Fruit fly (Drosophila melanogaster) whole organism, prepupa: Measurements from ENCODE around the gene Mnn1.

Experiments
- Blimp-1 ChIP-seq: fragments of 200-800 bp; sonication (Bioruptor generic); optimal IDR thresholded peaks from 3 replicates; lab custom pipeline; 2017; ENCODE audit warnings: missing biosample characterization, missing genetic modification characterization, mild to moderate bottlenecking, moderate library complexity, missing genetic modification reagents
- CG10631 ChIP-seq: fragments of 200-800 bp; sonication (Bioruptor generic); optimal IDR thresholded peaks from 2 replicates; lab custom pipeline; 2016; ENCODE audit warnings: missing biosample characterization, missing genetic modification characterization
- CG11294 ChIP-seq: fragments of 200-800 bp; sonication (Bioruptor generic); IDR thresholded peaks from 2 replicates; pipeline ENCODE4 v1.3.6; 2022; ENCODE audit warnings: missing biosample characterization, missing genetic modification characterization
- CG11902 ChIP-seq: fragments of 200-800 bp; sonication (Bioruptor generic); optimal IDR thresholded peaks from 3 replicates; lab custom pipeline; 2016; ENCODE audit warnings: missing biosample characterization, missing genetic modification characterization
- CG15336 ChIP-seq: fragments of 200-800 bp; sonication (Bioruptor generic); IDR thresholded peaks from 2 replicates; pipeline ENCODE4 v1.3.6; 2022; ENCODE audit warnings: missing biosample characterization, missing genetic modification characterization
- CG16779 ChIP-seq: fragments of 200-800 bp; sonication (Bioruptor generic); optimal IDR thresholded peaks from 3 replicates; lab custom pipeline; 2017; ENCODE audit warnings: missing biosample characterization, mild to moderate bottlenecking, missing genetic modification characterization
- CG3032 ChIP-seq: fragments of 200-800 bp; optimal IDR thresholded peaks from 2 replicates; lab custom pipeline; 2019; ENCODE audit warnings: missing biosample characterization, mild to moderate bottlenecking, missing genetic modification characterization, moderate library complexity
- CG31627 ChIP-seq: fragments of 200-800 bp; sonication (Bioruptor generic); optimal IDR thresholded peaks from 3 replicates; lab custom pipeline; 2016; ENCODE audit warnings: missing biosample characterization, missing genetic modification characterization
- CG32006 ChIP-seq: fragments of 200-800 bp; sonication (Bioruptor generic); optimal IDR thresholded peaks from 3 replicates; lab custom pipeline; 2017; ENCODE audit warnings: missing biosample characterization, mild to moderate bottlenecking, missing genetic modification characterization
- CG4318 ChIP-seq: fragments of 200-800 bp; sonication (Bioruptor generic); optimal IDR thresholded peaks from 3 replicates; lab custom pipeline; 2017; ENCODE audit warnings: missing biosample characterization, mild to moderate bottlenecking, missing genetic modification characterization
- CG6163 ChIP-seq: fragments of 200-800 bp; sonication (Bioruptor generic); IDR thresholded peaks from 3 replicates; pipeline ENCODE4 v1.3.6; 2022; ENCODE audit warnings: missing biosample characterization, missing genetic modification characterization
- CG6276 ChIP-seq: fragments of 200-800 bp; sonication (Bioruptor generic); optimal IDR thresholded peaks from 2 replicates; lab custom pipeline; 2017; ENCODE audit warnings: missing biosample characterization, mild to moderate bottlenecking, missing genetic modification characterization
- CG6808 ChIP-seq: fragments of 200-800 bp; sonication (Bioruptor generic); optimal IDR thresholded peaks from 3 replicates; lab custom pipeline; 2017; ENCODE audit warnings: missing biosample characterization, missing genetic modification characterization, mild to moderate bottlenecking, moderate library complexity, missing genetic modification reagents
- CG6854 ChIP-seq: fragments of 200-800 bp; sonication (Bioruptor generic); optimal IDR thresholded peaks from 2 replicates; lab custom pipeline; 2017; ENCODE audit warnings: missing biosample characterization, mild to moderate bottlenecking, missing genetic modification characterization
- CG7368 ChIP-seq: fragments of 200-800 bp; sonication (Bioruptor generic); optimal IDR thresholded peaks from 3 replicates; lab custom pipeline; 2016; ENCODE audit warnings: missing biosample characterization, missing genetic modification characterization
- CG8119 ChIP-seq: fragments of 200-800 bp; sonication (Bioruptor generic); IDR thresholded peaks from 3 replicates; pipeline ENCODE4 v1.3.6; 2022; ENCODE audit warnings: missing biosample characterization, missing genetic modification characterization
- CG8632 ChIP-seq: fragments of 200-800 bp; sonication (Bioruptor generic); optimal IDR thresholded peaks from 3 replicates; lab custom pipeline; 2016; ENCODE audit warnings: missing biosample characterization, missing genetic modification characterization
- CG9139 ChIP-seq: fragments of 200-800 bp; sonication (Bioruptor generic); optimal IDR thresholded peaks from 3 replicates; lab custom pipeline; 2017; ENCODE audit warnings: missing biosample characterization, mild to moderate bottlenecking, missing genetic modification characterization
- Eip75B ChIP-seq: fragments of 200-800 bp; sonication (Bioruptor generic); optimal IDR thresholded peaks from 3 replicates; lab custom pipeline; 2016; ENCODE audit warnings: missing biosample characterization, missing genetic modification characterization
- Eip78C ChIP-seq: fragments of 200-800 bp; sonication (Bioruptor generic); peaks from one replicate; lab custom pipeline; 2016; ENCODE audit warnings: missing biosample characterization, missing genetic modification characterization
- Eip93F ChIP-seq: fragments of 200-800 bp; sonication (Bioruptor generic); optimal IDR thresholded peaks from 2 replicates; lab custom pipeline; 2016; ENCODE audit warnings: missing biosample characterization, mild to moderate bottlenecking, missing genetic modification characterization
- Gug ChIP-seq: fragments of 200-800 bp; sonication (Bioruptor generic); IDR thresholded peaks from 2 replicates; pipeline ENCODE4 v1.3.6; 2022; ENCODE audit warnings: missing biosample characterization, missing genetic modification characterization
- Hr38 ChIP-seq: sonication (Bioruptor generic); optimal IDR thresholded peaks from 2 replicates; lab custom pipeline; 2016; ENCODE audit warnings: missing biosample characterization, missing genetic modification characterization
- Hr39 ChIP-seq: fragments of 200-800 bp; sonication (Bioruptor generic); optimal IDR thresholded peaks from 2 replicates; lab custom pipeline; 2016; ENCODE audit warnings: missing biosample characterization, missing genetic modification characterization
- Hr4 ChIP-seq: fragments of 200-800 bp; sonication (Bioruptor generic); optimal IDR thresholded peaks from 3 replicates; lab custom pipeline; 2016; ENCODE audit warnings: missing biosample characterization, missing genetic modification characterization
- Lpt ChIP-seq: fragments of 200-800 bp; sonication (Bioruptor generic); optimal IDR thresholded peaks from 3 replicates; lab custom pipeline; 2016; ENCODE audit warnings: missing biosample characterization, missing genetic modification characterization
- Met ChIP-seq: fragments of 200-800 bp; sonication (Bioruptor generic); optimal IDR thresholded peaks from 3 replicates; lab custom pipeline; 2016; ENCODE audit warnings: missing biosample characterization, missing genetic modification characterization
- OdsH ChIP-seq: fragments of 200-800 bp; sonication (Bioruptor generic); optimal IDR thresholded peaks from 3 replicates; lab custom pipeline; 2016; ENCODE audit warnings: missing biosample characterization, missing genetic modification characterization
- Smox ChIP-seq: fragments of 200-800 bp; sonication (Bioruptor generic); optimal IDR thresholded peaks from 3 replicates; lab custom pipeline; 2016; ENCODE audit warnings: missing biosample characterization, missing genetic modification characterization
- Sox102F ChIP-seq: fragments of 200-800 bp; sonication (Bioruptor generic); optimal IDR thresholded peaks from 2 replicates; lab custom pipeline; 2016; ENCODE audit warnings: missing biosample characterization, mild to moderate bottlenecking, missing genetic modification characterization
- Sox14 ChIP-seq: fragments of 200-800 bp; sonication (Bioruptor generic); optimal IDR thresholded peaks from 3 replicates; lab custom pipeline; 2016; ENCODE audit warnings: missing biosample characterization, missing genetic modification characterization
- Sox15 ChIP-seq: fragments of 200-800 bp; sonication (Bioruptor generic); optimal IDR thresholded peaks from 3 replicates; lab custom pipeline; 2016; ENCODE audit warnings: missing biosample characterization, missing genetic modification characterization
- achi ChIP-seq: fragments of 200-800 bp; sonication (Bioruptor generic); optimal IDR thresholded peaks from 3 replicates; lab custom pipeline; 2016; ENCODE audit warnings: missing biosample characterization, missing genetic modification characterization
- acj6 ChIP-seq: fragments of 200-800 bp; sonication (Bioruptor generic); optimal IDR thresholded peaks from 3 replicates; lab custom pipeline; 2016; ENCODE audit warnings: missing biosample characterization, missing genetic modification characterization
- dac ChIP-seq: fragments of 200-800 bp; sonication (Bioruptor generic); optimal IDR thresholded peaks from 2 replicates; lab custom pipeline; 2017; ENCODE audit warnings: missing biosample characterization, mild to moderate bottlenecking, missing genetic modification characterization
- dsx ChIP-seq: fragments of 200-800 bp; optimal IDR thresholded peaks from 3 replicates; lab custom pipeline; 2019; ENCODE audit warnings: missing biosample characterization, mild to moderate bottlenecking, missing genetic modification characterization, moderate library complexity; ENCODE audit not compliant: poor library complexity, severe bottlenecking
- eg ChIP-seq: fragments of 200-800 bp; sonication (Bioruptor generic); IDR thresholded peaks from 3 replicates; pipeline ENCODE4 v1.3.6; 2022; ENCODE audit warnings: missing biosample characterization, missing genetic modification characterization
- esn ChIP-seq: fragments of 200-800 bp; sonication (Bioruptor generic); optimal IDR thresholded peaks from 2 replicates; lab custom pipeline; 2016; ENCODE audit warnings: missing biosample characterization, mild to moderate bottlenecking, missing genetic modification characterization, moderate library complexity
- fd59A ChIP-seq: fragments of 200-800 bp; sonication (Bioruptor generic); optimal IDR thresholded peaks from 2 replicates; lab custom pipeline; 2017; ENCODE audit warnings: missing biosample characterization, mild to moderate bottlenecking, missing genetic modification characterization, missing genetic modification reagents
- fd85E ChIP-seq: fragments of 200-800 bp; sonication (Bioruptor generic); optimal IDR thresholded peaks from 3 replicates; lab custom pipeline; 2016; ENCODE audit warnings: missing biosample characterization, missing genetic modification characterization
- fkh ChIP-seq: fragments of 200-800 bp; sonication (Bioruptor generic); optimal IDR thresholded peaks from 3 replicates; lab custom pipeline; 2017; ENCODE audit warnings: missing biosample characterization, mild to moderate bottlenecking, missing genetic modification characterization, moderate library complexity
- lz ChIP-seq: fragments of 200-800 bp; sonication (Bioruptor generic); optimal IDR thresholded peaks from 3 replicates; lab custom pipeline; 2016; ENCODE audit warnings: missing biosample characterization, missing genetic modification characterization
- net ChIP-seq: fragments of 200-800 bp; sonication (Bioruptor generic); optimal IDR thresholded peaks from 3 replicates; lab custom pipeline; 2016; ENCODE audit warnings: missing biosample characterization, missing genetic modification characterization
- pdm3 ChIP-seq: fragments of 200-800 bp; sonication (Bioruptor generic); optimal IDR thresholded peaks from 3 replicates; lab custom pipeline; 2016; ENCODE audit warnings: missing biosample characterization, missing genetic modification characterization
- salr ChIP-seq, 2 experiments: fragments of 200-800 bp; sonication (Bioruptor generic); optimal IDR thresholded peaks; 3 replicates each; lab custom pipeline; 2016 to 2018; ENCODE audit warnings: missing biosample characterization in 2 of 2, missing genetic modification characterization in 2 of 2, mild to moderate bottlenecking in 1 of 2
- spab ChIP-seq: fragments of 200-800 bp; sonication (Bioruptor generic); optimal IDR thresholded peaks from 2 replicates; lab custom pipeline; 2017; ENCODE audit warnings: missing biosample characterization, mild to moderate bottlenecking, missing genetic modification characterization, missing genetic modification reagents
- ss ChIP-seq, 2 experiments: fragments of 200-800 bp; sonication (Bioruptor generic); optimal IDR thresholded peaks; 2 replicates in 1 of 2; 3 replicates in 1 of 2; lab custom pipeline; 2017 to 2018; ENCODE audit warnings: mild to moderate bottlenecking in 2 of 2, missing biosample characterization in 2 of 2, missing genetic modification characterization in 2 of 2, moderate library complexity in 1 of 2
- svp ChIP-seq: fragments of 200-800 bp; sonication (Bioruptor generic); peaks from one replicate; lab custom pipeline; 2016; ENCODE audit warnings: missing biosample characterization, missing genetic modification characterization
- vri ChIP-seq: fragments of 200-800 bp; sonication (Bioruptor generic); optimal IDR thresholded peaks from 3 replicates; lab custom pipeline; 2016; ENCODE audit warnings: missing biosample characterization, mild to moderate bottlenecking, missing genetic modification characterization

Mnn1 gene

dm6 chr2L:7039342-7039684 lies 16.8 kb upstream of the Mnn1 start (continued):
- peak; percentile 81 for TF ChIP-seq OdsH (GFP tag; lab: Kevin White, UChicago)
- TF ChIP-seq Hr39: peak; percentile 83
- TF ChIP-seq fkh: no peak
- TF ChIP-seq CG16779 (tag; lab: Kevin White, UChicago): no peak
- peak; percentile 14 for TF ChIP-seq fd59A (GFP tag; lab: Kevin White, UChicago)
- TF ChIP-seq net (GFP tag; lab: Kevin White, UChicago): peak; percentile 79
- peak; percentile 57 for TF ChIP-seq Sox102F (GFP tag; lab: Kevin White, UChicago)
- TF ChIP-seq Sox15: peak; percentile 48

- TF ChIP-seq Gug (GFP tag; lab: Robert Waterston, UW) (peak; percentile 72), Hr39 (peak; percentile 31), CG4318 (GFP tag; lab: Kevin White, UChicago) (peak; percentile 50), vri (GFP tag; lab: Kevin White, UChicago) (peak; percentile 81), CG32006 (GFP tag; lab: Kevin White, UChicago) (peak; percentile 80), CG11294 (GFP tag; lab: Robert Waterston, UW) (peak; percentile 28; the same call in 1 of the 2 replicates), Blimp-1 (GFP tag; lab: Kevin White, UChicago) (peak; percentile 20), achi (GFP tag; lab: Kevin White, UChicago) (peak; percentile 100), Smox (GFP tag; lab: Kevin White, UChicago) (peak; percentile 19), svp (GFP tag; lab: Kevin White, UChicago) (peak; percentile 30), CG6163 (GFP tag; lab: Robert Waterston, UW) (peak; percentile 73), CG16779 (tag; lab: Kevin White, UChicago) (peak; percentile 25), Met (GFP tag; lab: Kevin White, UChicago) (peak; percentile 43), lz (peak; percentile 21), fd85E (GFP tag; lab: Kevin White, UChicago) (no peak), Eip78C (peak; percentile 81), CG8632 (no peak), OdsH (GFP tag; lab: Kevin White, UChicago) (peak; percentile 30), CG15336 (peak; percentile 84), salr (GFP tag; optimal IDR thresholded peaks at IDR 0.05; lab: Kevin White, UChicago) (peak in 1 of 2 experiments; percentile 66), CG3032 (tag; lab: Kevin White, UChicago) (no peak), spab (GFP tag; lab: Kevin White, UChicago) (no peak), pdm3 (peak; percentile 50), eg (peak; percentile 62), dsx (GFP tag; lab: Kevin White, UChicago) (no peak), CG6276 (peak; percentile 67), CG31627 (GFP tag; lab: Kevin White, UChicago) (peak; percentile 42), esn (GFP tag; lab: Kevin White, UChicago) (peak; percentile 47), Eip75B (GFP tag; lab: Kevin White, UChicago) (peak; percentile 50), CG9139 (GFP tag; lab: Kevin White, UChicago) (no peak), Hr38 (GFP tag; lab: Kevin White, UChicago) (no peak), CG7368 (GFP tag; lab: Kevin White, UChicago) (no peak), CG10631 (GFP tag; lab: Kevin White, UChicago) (peak; percentile 9), acj6 (GFP tag; lab: Kevin White, UChicago) (peak; percentile 30), Lpt (GFP tag; lab: Kevin White, UChicago) (peak; percentile 33), fd59A (GFP tag; lab: Kevin White, UChicago) (peak; percentile 18), CG6854 (GFP tag; lab: Kevin White, UChicago) (peak; percentile 52), CG6808 (GFP tag; lab: Kevin White, UChicago) (peak; percentile 44), CG8119 (GFP tag; lab: Robert Waterston, UW) (peak; percentile 86), Sox14 (GFP tag; lab: Kevin White, UChicago) (peak; percentile 13), dac (GFP tag; lab: Kevin White, UChicago) (peak; percentile 20), ss (GFP tag; optimal IDR thresholded peaks at IDR 0.05; lab: Kevin White, UChicago) (peak in 1 of 2 experiments; percentile 38), net (GFP tag; lab: Kevin White, UChicago) (peak; percentile 39), Eip93F (no peak), Hr4 (peak; percentile 77), CG11902 (GFP tag; lab: Kevin White, UChicago) (no peak)
Observed at dm6 chr2L:7042150-7042811, 13.8 kb upstream of the Mnn1 start.
